Fruit fly (Drosophila melanogaster): ENCODE results near the gene bsh.

The bsh gene

DNA sequence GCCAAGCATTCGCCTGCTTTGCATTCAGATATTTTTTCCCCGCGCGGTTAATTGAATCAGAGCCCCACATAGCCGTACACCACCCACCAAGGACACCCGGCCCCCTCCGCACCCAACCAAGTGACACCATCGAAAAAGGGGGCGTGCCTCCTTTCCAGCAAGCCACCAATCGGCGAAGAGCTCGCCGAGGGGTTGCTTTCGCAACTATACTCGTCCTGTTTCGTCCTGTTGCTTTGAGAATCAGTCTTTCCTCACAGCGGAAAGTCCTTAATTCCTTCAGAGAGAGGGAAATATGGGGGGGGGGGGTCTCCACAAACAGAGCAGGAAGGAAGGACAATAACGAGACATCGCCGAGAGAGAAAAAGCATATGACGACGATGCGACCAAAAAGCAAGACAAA lies 836 bp upstream of the bsh start:
- TF ChIP-seq Pif1B (GFP tag; optimal IDR thresholded peaks at IDR 0.05) (no peak), CG10348 (GFP tag; IDR thresholded peaks at IDR 0.05) (no peak), Snoo (tag; optimal IDR thresholded peaks at IDR 0.05) (no peak), CG13204 (GFP tag; optimal IDR thresholded peaks at IDR 0.05) (no peak), CG14655 (GFP tag; optimal IDR thresholded peaks at IDR 0.05) (no peak), fd96Ca (GFP tag; IDR thresholded peaks at IDR 0.05) (no peak)

DNA sequence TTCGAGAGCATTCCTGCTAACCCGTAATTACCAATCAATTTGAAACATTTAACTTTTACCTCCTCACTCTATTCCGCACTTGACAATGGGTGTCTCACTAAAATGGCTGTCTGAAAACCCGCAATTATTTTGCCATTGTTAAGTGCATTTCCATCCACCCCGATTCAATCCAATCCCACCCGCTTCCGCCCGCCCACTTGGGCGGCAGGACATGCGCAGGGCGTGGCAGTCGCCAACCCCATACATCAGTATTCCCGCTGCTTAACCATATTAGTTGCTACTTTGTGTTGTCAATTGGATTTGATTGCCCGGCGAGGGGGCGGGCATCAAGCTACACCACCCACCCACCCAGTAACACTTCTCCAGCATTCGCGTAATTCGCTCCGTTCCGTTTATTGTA lies 3.5 kb downstream of the bsh start:
- TF ChIP-seq EcR (GFP tag; optimal IDR thresholded peaks at IDR 0.05) (no peak), Pif1A (GFP tag; optimal IDR thresholded peaks at IDR 0.05) (no peak), CG17806 (tag; optimal IDR thresholded peaks at IDR 0.05) (no peak), CG15710 (tag; optimal IDR thresholded peaks at IDR 0.05) (no peak), Snoo (tag; optimal IDR thresholded peaks at IDR 0.05) (no peak), Pif1B (GFP tag; optimal IDR thresholded peaks at IDR 0.05) (no peak), CG8159 (tag; optimal IDR thresholded peaks at IDR 0.05) (no peak), CG14655 (GFP tag; optimal IDR thresholded peaks at IDR 0.05) (no peak), gl (tag; optimal IDR thresholded peaks at IDR 0.05) (no peak), CG10348 (GFP tag; IDR thresholded peaks at IDR 0.05) (no peak), CG13204 (GFP tag; optimal IDR thresholded peaks at IDR 0.05) (no peak), rn (GFP tag; IDR thresholded peaks at IDR 0.05) (no peak), CG9948 (tag; optimal IDR thresholded peaks at IDR 0.05) (no peak), Ets98B (GFP tag; IDR thresholded peaks at IDR 0.05) (no peak), fd96Ca (GFP tag; IDR thresholded peaks at IDR 0.05) (no peak), D1 (tag; optimal IDR thresholded peaks at IDR 0.05) (no peak), CG12605 (GFP tag; IDR thresholded peaks at IDR 0.05) (no peak), CG4496 (GFP tag; IDR thresholded peaks at IDR 0.05) (no peak), CG32121 (GFP tag; IDR thresholded peaks at IDR 0.05) (no peak)

DNA sequence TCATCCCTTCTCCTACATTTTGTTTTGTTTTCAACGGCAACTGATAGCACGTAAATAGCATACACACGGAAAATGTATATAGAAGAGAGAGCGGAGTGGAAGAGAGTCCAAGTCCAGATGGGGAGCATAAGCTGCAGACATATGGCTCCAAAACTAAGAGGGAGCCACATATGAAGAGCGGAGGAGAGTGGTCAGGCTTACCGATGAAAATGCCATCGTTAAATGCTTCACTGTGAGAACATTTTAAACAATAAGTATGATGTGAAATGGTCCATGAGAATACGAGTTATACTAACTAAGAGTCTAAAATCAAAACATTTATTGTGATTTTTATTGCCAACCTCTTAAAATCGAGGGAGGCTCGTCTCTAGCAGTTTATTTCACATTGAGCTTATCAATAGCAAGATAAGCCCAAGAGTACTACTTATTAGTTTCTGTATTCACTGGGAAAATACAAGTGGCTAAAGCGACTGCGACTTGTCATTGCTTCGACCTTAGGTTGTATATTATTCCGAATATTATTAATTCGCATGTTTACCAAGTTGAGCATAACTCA lies 4.2 kb downstream of the bsh start:
- TF ChIP-seq CG4496 (GFP tag; IDR thresholded peaks at IDR 0.05) (peak; percentile 65; the same call in 2 of the 3 replicates), gl (tag; optimal IDR thresholded peaks at IDR 0.05) (no peak), CG12605 (GFP tag; IDR thresholded peaks at IDR 0.05) (peak; percentile 24; the same call in 1 of the 2 replicates)

DNA sequence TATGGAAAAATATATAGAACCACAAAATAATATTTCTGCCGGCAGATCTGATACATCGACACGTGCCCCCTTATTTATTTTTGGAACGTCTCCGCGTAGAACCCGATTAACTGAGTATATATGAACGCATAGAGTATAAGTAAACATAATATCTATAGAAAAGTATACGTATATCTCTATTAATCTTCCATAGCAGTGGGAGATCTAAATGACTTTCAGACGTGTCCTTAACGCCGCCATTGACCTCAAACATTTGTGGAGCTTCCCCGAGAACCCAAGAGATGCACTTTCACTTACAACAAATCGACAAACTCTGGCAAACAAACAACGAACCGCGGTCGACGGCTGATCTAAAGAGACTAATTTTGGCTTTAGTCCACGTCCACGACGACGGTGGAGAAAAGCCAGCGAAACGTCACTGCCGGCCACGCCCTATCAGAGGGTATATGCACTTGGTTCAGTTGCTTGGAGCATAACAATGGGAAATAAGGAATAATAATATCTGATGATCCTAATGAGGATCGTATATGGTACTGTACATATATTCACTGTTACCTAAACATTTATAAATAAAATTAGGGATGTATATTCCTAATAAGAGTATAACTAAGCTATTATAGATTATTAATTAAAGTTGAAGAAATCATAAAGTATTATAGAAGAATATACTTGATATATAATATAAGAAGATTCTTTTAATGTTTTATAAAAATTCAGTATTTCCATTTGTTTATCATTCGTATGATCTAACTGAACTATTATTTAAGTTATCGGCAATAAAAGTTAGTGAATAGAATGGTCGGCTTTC lies 4.9 kb downstream of the bsh start, which contains the start of gene fbp:
TSS of gene fbp (minus strand) at position 364 of the 808 bp plus-strand sequence.
- TF ChIP-seq EcR (GFP tag; optimal IDR thresholded peaks at IDR 0.05), result peak; percentile 51
- peak; percentile 74 for TF ChIP-seq CG8301 (tag; optimal IDR thresholded peaks at IDR 0.05)
- no peak for TF ChIP-seq CG10348 (GFP tag; IDR thresholded peaks at IDR 0.05)
- TF ChIP-seq Ets98B (GFP tag; IDR thresholded peaks at IDR 0.05), result no peak
- TF ChIP-seq rn (GFP tag; IDR thresholded peaks at IDR 0.05), result no peak
- TF ChIP-seq gl (tag; optimal IDR thresholded peaks at IDR 0.05), result no peak
- peak; percentile 46 for TF ChIP-seq D1 (tag; optimal IDR thresholded peaks at IDR 0.05)
- TF ChIP-seq CG32121 (GFP tag; IDR thresholded peaks at IDR 0.05), result no peak
- peak; percentile 85 for TF ChIP-seq CG8159 (tag; optimal IDR thresholded peaks at IDR 0.05)
- TF ChIP-seq CG9948 (tag; optimal IDR thresholded peaks at IDR 0.05), result peak; percentile 70
- peak; percentile 75 for TF ChIP-seq CG15710 (tag; optimal IDR thresholded peaks at IDR 0.05)
- TF ChIP-seq Pif1A (GFP tag; optimal IDR thresholded peaks at IDR 0.05), result peak; percentile 9
- peak; percentile 57 for TF ChIP-seq CG34367 (tag; optimal IDR thresholded peaks at IDR 0.05)
- peak; percentile 52 for TF ChIP-seq CG4496 (GFP tag; IDR thresholded peaks at IDR 0.05)
- TF ChIP-seq CG13204 (GFP tag; optimal IDR thresholded peaks at IDR 0.05), result peak; percentile 51
- peak; percentile 49; the same call in 1 of the 3 replicates for TF ChIP-seq fd96Ca (GFP tag; IDR thresholded peaks at IDR 0.05)
- peak; percentile 90 for TF ChIP-seq CG14655 (GFP tag; optimal IDR thresholded peaks at IDR 0.05)
- TF ChIP-seq CG17806 (tag; optimal IDR thresholded peaks at IDR 0.05), result peak; percentile 30
- TF ChIP-seq Pif1B (GFP tag; optimal IDR thresholded peaks at IDR 0.05), result no peak
- TF ChIP-seq Snoo (tag; optimal IDR thresholded peaks at IDR 0.05), result peak; percentile 68
- no peak; the same call in 1 of the 2 replicates for TF ChIP-seq CG12605 (GFP tag; IDR thresholded peaks at IDR 0.05)

DNA sequence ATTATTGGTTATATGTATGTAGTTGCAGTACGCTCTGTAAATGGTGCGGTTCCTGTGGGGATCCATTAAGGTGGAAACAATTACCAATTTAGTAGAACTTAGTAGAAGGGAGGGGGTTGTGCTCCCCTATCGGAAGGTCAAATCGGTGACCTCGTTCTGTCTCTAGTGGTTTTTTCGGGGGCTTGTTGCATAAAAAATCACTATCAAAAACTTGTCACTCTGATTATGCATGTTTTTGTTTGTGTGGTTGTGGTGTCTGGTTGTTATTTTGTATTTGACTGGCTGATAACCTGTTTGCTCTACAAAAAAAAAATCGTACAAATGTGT lies 5.5 kb downstream of the bsh start:
- TF ChIP-seq CG4496 (GFP tag; IDR thresholded peaks at IDR 0.05), result no peak
- no peak for TF ChIP-seq CG12605 (GFP tag; IDR thresholded peaks at IDR 0.05)
- no peak for TF ChIP-seq CG14655 (GFP tag; optimal IDR thresholded peaks at IDR 0.05)
- TF ChIP-seq rn (GFP tag; IDR thresholded peaks at IDR 0.05), result no peak
- TF ChIP-seq CG34367 (tag; optimal IDR thresholded peaks at IDR 0.05), result no peak
- TF ChIP-seq Ets98B (GFP tag; IDR thresholded peaks at IDR 0.05), result no peak
- TF ChIP-seq fd96Ca (GFP tag; IDR thresholded peaks at IDR 0.05), result no peak
- no peak for TF ChIP-seq CG15710 (tag; optimal IDR thresholded peaks at IDR 0.05)
- no peak for TF ChIP-seq CG8159 (tag; optimal IDR thresholded peaks at IDR 0.05)
- TF ChIP-seq CG13204 (GFP tag; optimal IDR thresholded peaks at IDR 0.05), result no peak
- no peak for TF ChIP-seq CG32121 (GFP tag; IDR thresholded peaks at IDR 0.05)

DNA sequence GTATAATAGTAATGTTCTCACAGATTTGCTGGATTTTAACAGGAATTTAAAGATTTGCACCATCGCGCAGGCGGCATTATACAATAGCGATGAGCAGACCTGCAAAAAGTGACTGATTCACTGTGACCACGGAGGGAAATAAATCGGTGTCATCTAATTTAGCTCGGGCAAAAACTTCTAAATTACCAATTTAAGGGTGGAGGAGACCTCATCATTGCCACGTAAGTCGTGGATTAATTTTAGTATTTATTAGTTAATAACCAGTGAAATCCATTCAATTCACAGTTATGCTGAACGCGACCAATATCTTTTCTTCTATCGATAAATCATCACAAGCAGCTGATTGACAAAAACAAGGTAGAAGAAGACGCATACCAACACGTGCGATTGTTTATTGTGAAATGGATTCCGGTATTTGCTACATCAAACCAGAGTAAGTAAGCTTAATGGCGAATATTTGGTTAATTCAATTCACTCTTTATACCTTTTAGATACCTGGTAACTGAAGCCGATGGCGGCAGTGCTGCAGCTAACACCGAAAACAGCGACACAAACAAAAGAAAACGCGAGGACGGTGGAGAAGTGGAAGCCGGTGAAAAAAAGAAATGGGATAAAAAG lies 10.2 kb downstream of the bsh start, which contains the start of the genes CG10628 and Dus3:
TSS of gene CG10628 (minus strand) at position 105 of the 618 bp plus-strand sequence.
TSS of gene Dus3 (plus strand) at position 369 of the 618 bp plus-strand sequence.
- peak; percentile 84 for TF ChIP-seq CG15710 (tag; optimal IDR thresholded peaks at IDR 0.05)
- TF ChIP-seq Pif1A (GFP tag; optimal IDR thresholded peaks at IDR 0.05), result peak; percentile 89
- no peak for TF ChIP-seq Pif1B (GFP tag; optimal IDR thresholded peaks at IDR 0.05)
- peak; percentile 50; the same call in 1 of the 2 replicates for TF ChIP-seq CG12605 (GFP tag; IDR thresholded peaks at IDR 0.05)
- TF ChIP-seq CG32121 (GFP tag; IDR thresholded peaks at IDR 0.05), result peak; percentile 91
- peak; percentile 78 for TF ChIP-seq CG34367 (tag; optimal IDR thresholded peaks at IDR 0.05)
- TF ChIP-seq D1 (tag; optimal IDR thresholded peaks at IDR 0.05), result no peak
- peak; percentile 89 for TF ChIP-seq rn (GFP tag; IDR thresholded peaks at IDR 0.05)
- peak; percentile 90 for TF ChIP-seq Ets98B (GFP tag; IDR thresholded peaks at IDR 0.05)
- TF ChIP-seq EcR (GFP tag; optimal IDR thresholded peaks at IDR 0.05), result no peak
- peak; percentile 87 for TF ChIP-seq CG17806 (tag; optimal IDR thresholded peaks at IDR 0.05)
- no peak for TF ChIP-seq CG14655 (GFP tag; optimal IDR thresholded peaks at IDR 0.05)
- peak; percentile 85 for TF ChIP-seq CG8301 (tag; optimal IDR thresholded peaks at IDR 0.05)
- peak; percentile 94 for TF ChIP-seq fd96Ca (GFP tag; IDR thresholded peaks at IDR 0.05)
- TF ChIP-seq gl (tag; optimal IDR thresholded peaks at IDR 0.05), result peak; percentile 61
- peak; percentile 84 for TF ChIP-seq CG9948 (tag; optimal IDR thresholded peaks at IDR 0.05)
- peak; percentile 96 for TF ChIP-seq CG4496 (GFP tag; IDR thresholded peaks at IDR 0.05)
- TF ChIP-seq Snoo (tag; optimal IDR thresholded peaks at IDR 0.05), result peak; percentile 82
- peak; percentile 53; the same call in 1 of the 2 replicates for TF ChIP-seq CG10348 (GFP tag; IDR thresholded peaks at IDR 0.05)
- TF ChIP-seq CG13204 (GFP tag; optimal IDR thresholded peaks at IDR 0.05), result no peak
- TF ChIP-seq CG8159 (tag; optimal IDR thresholded peaks at IDR 0.05), result peak; percentile 88

All from whole organism, pupa.